Fruit fly (Drosophila melanogaster) Kc167 (cell line): ENCODE measurements around the gene CG31643.

Experiments used
- h ChIP-seq: fragments of >200 bp; optimal IDR thresholded peaks from 3 replicates; lab custom pipeline; 2018; ENCODE audit warnings: missing external identifiers
- insv ChIP-seq: fragments of >200 bp; optimal IDR thresholded peaks from 3 replicates; lab custom pipeline; 2018; ENCODE audit warnings: missing external identifiers

DNA sequence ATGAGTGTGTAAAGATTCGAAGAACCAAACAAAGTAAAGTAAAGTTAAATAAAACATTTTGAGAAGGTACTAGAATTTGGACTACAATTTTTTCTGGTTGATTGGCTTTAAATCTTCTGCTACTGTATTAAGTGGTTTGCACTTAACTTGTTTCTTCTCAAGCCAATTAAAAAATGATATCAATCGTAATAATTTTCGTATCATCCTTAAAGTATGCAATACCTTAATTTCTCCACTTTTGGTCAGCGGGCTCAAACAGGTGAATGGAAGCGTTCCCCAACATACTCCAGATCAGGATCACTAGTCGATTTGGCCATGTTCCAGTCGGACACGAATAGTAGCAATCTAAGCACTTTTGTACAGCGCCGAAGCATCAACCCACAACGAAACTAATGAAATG is 36.0 kb downstream of the CG31643 start:
- TF ChIP-seq h (lab: Kevin White, UChicago): no peak
- TF ChIP-seq insv: no peak
